Fruit fly (Drosophila melanogaster): Measurements from ENCODE around the gene CG15561.

The CG15561 gene

dm6 chr3R:31222125-31222889, 6.6 kb upstream of the CG15561 start (continued):
- TF ChIP-seq gcm (GFP tag; optimal IDR thresholded peaks at IDR 0.05) (peak; percentile 63), CG17186 (GFP tag; optimal IDR thresholded peaks at IDR 0.05) (peak; percentile 15), BEAF-32 (GFP tag; optimal IDR thresholded peaks at IDR 0.05) (no peak), HLH4C (GFP tag; IDR thresholded peaks at IDR 0.05; ENCODE audit: partially characterized antibody) (no peak), CG14965 (GFP tag; optimal IDR thresholded peaks at IDR 0.05; ENCODE audit: borderline replicate concordance) (no peak), CG9437 (GFP tag; optimal IDR thresholded peaks at IDR 0.05) (peak; percentile 73), run (tag; optimal IDR thresholded peaks at IDR 0.05) (peak; percentile 48), CG34422 (GFP tag; IDR thresholded peaks at IDR 0.05) (no peak), Hey (tag; optimal IDR thresholded peaks at IDR 0.05) (no peak), CG3726 (GFP tag; IDR thresholded peaks at IDR 0.05) (no peak), en (GFP tag; optimal IDR thresholded peaks at IDR 0.05) (peak; percentile 81), CG10209 (GFP tag; optimal IDR thresholded peaks at IDR 0.05) (peak; percentile 89), CG14441 (GFP tag; IDR thresholded peaks at IDR 0.05) (no peak), CG4730 (GFP tag; IDR thresholded peaks at IDR 0.05) (no peak), NC2β (GFP tag; optimal IDR thresholded peaks at IDR 0.05) (peak; percentile 79), CG3281 (GFP tag; optimal IDR thresholded peaks at IDR 0.05) (peak; percentile 86), jigr1 (GFP tag; IDR thresholded peaks at IDR 0.05) (no peak), ac (GFP tag; optimal IDR thresholded peaks at IDR 0.05) (peak; percentile 77), PHDP (tag; optimal IDR thresholded peaks at IDR 0.05) (peak; percentile 88), CG3163 (GFP tag; optimal IDR thresholded peaks at IDR 0.05) (peak; percentile 79), Antp (GFP tag; optimal IDR thresholded peaks at IDR 0.05) (peak; percentile 89), cwo (GFP tag; optimal IDR thresholded peaks at IDR 0.05) (peak; percentile 82), NfI (GFP tag; optimal IDR thresholded peaks at IDR 0.05) (peak; percentile 83), fru (optimal IDR thresholded peaks at IDR 0.05) (no peak), gt (GFP tag; IDR thresholded peaks at IDR 0.05) (no peak), Lim3 (GFP tag; IDR thresholded peaks at IDR 0.05) (no peak), Sry-δ (GFP tag; optimal IDR thresholded peaks at IDR 0.05) (peak; percentile 24), Tbp (GFP tag; optimal IDR thresholded peaks at IDR 0.05) (no peak), Drgx (GFP tag; IDR thresholded peaks at IDR 0.05) (no peak), sr (GFP tag; IDR thresholded peaks at IDR 0.05) (no peak), Bdp1 (GFP tag; optimal IDR thresholded peaks at IDR 0.05) (peak; percentile 69), Rfx (GFP tag; IDR thresholded peaks at IDR 0.05) (no peak), CG10321 (GFP tag; IDR thresholded peaks at IDR 0.05) (no peak), bcd (GFP tag; optimal IDR thresholded peaks at IDR 0.05) (peak; percentile 85), Dp (GFP tag; optimal IDR thresholded peaks at IDR 0.05) (no peak), tll (GFP tag; optimal IDR thresholded peaks at IDR 0.05) (peak in 1 of 2 experiments; percentile 20), bowl (GFP tag; IDR thresholded peaks at IDR 0.05) (no peak), CG6689 (GFP tag; IDR thresholded peaks at IDR 0.05) (no peak), Atf6 (GFP tag; IDR thresholded peaks at IDR 0.05) (no peak), CG15696 (tag; optimal IDR thresholded peaks at IDR 0.05) (peak; percentile 81), disco-r (GFP tag; optimal IDR thresholded peaks at IDR 0.05) (peak; percentile 73), p53 (GFP tag; optimal IDR thresholded peaks at IDR 0.05) (peak; percentile 37), CG4424 (GFP tag; optimal IDR thresholded peaks at IDR 0.05) (peak; percentile 68), lilli (GFP tag; optimal IDR thresholded peaks at IDR 0.05) (peak; percentile 87), D19B (GFP tag; optimal IDR thresholded peaks at IDR 0.05) (peak; percentile 67), wek (GFP tag; optimal IDR thresholded peaks at IDR 0.05) (peak; percentile 62), Stat92E (GFP tag; optimal IDR thresholded peaks at IDR 0.05) (no peak), abd-A (tag; optimal IDR thresholded peaks at IDR 0.05) (no peak), lbe (GFP tag; optimal IDR thresholded peaks at IDR 0.05) (no peak), Nf-YB (GFP tag; optimal IDR thresholded peaks at IDR 0.05) (peak; percentile 66)
